Fruit fly (Drosophila melanogaster) whole organism, wandering third instar larva: ENCODE data around the gene CG4101.

Experiments
- CG9705 ChIP-seq: fragments of 200-800 bp; sonication (Bioruptor generic); optimal IDR thresholded peaks from 2 replicates; lab custom pipeline; 2018; ENCODE audit warnings: missing biosample characterization, mild to moderate bottlenecking, missing genetic modification characterization
- Dfd ChIP-seq: fragments of >200 bp; optimal IDR thresholded peaks from 2 replicates; lab custom pipeline; 2017; ENCODE audit warnings: missing biosample characterization, missing genetic modification characterization
- N ChIP-seq: fragments of >200 bp; optimal IDR thresholded peaks from 2 replicates; lab custom pipeline; 2018; ENCODE audit warnings: missing biosample characterization, missing external identifiers, missing genetic modification characterization
- OdsH ChIP-seq: fragments of 200-800 bp; sonication (Bioruptor generic); optimal IDR thresholded peaks from 2 replicates; lab custom pipeline; 2016; ENCODE audit warnings: missing biosample characterization, mild to moderate bottlenecking, missing genetic modification characterization
- dmrt93B ChIP-seq: fragments of 200-800 bp; sonication (Bioruptor generic); optimal IDR thresholded peaks from 2 replicates; lab custom pipeline; 2018; ENCODE audit warnings: missing biosample characterization, mild to moderate bottlenecking, missing genetic modification characterization
- lola ChIP-seq: fragments of >200 bp; optimal IDR thresholded peaks from 2 replicates; lab custom pipeline; 2017; ENCODE audit warnings: missing biosample characterization, missing genetic modification characterization
- tai ChIP-seq: sonication (Bioruptor generic); optimal IDR thresholded peaks from 2 replicates; lab custom pipeline; 2016; ENCODE audit warnings: missing biosample characterization, missing genetic modification characterization
- usp ChIP-seq: fragments of >200 bp; optimal IDR thresholded peaks from 2 replicates; lab custom pipeline; 2017; ENCODE audit warnings: missing biosample characterization, missing genetic modification characterization

- TF ChIP-seq N (GFP tag; lab: Kevin White, UChicago) = no peak
- no peak for TF ChIP-seq dmrt93B (GFP tag; lab: Kevin White, UChicago)
- no peak for TF ChIP-seq lola (GFP tag; lab: Kevin White, UChicago)
- no peak for TF ChIP-seq OdsH (GFP tag; lab: Kevin White, UChicago)
- TF ChIP-seq CG9705 (GFP tag; lab: Kevin White, UChicago) = peak; percentile 12
- no peak for TF ChIP-seq usp (GFP tag; lab: Kevin White, UChicago)
- no peak for TF ChIP-seq Dfd (GFP tag; lab: Kevin White, UChicago)
- no peak for TF ChIP-seq tai (GFP tag; lab: Kevin White, UChicago)
These were observed 29.5 kb upstream of the CG4101 start, which contains the start of gene Rpn12 for dm6 chr3L:16582678-16583315.
